Worm (Caenorhabditis elegans) whole organism, mixed stage, embryonic: Measurements from ENCODE around the gene yars-2.

Experiments
- M03D4.4 ChIP-seq: sonication (generic microtip); optimal IDR thresholded peaks from 2 replicates; lab custom pipeline; 2017; ENCODE audit warnings: mild to moderate bottlenecking, missing genetic modification characterization, missing compliant biosample characterization
- bed-3 ChIP-seq: fragments of 200-800 bp; sonication (Bioruptor generic); optimal IDR thresholded peaks from 3 replicates; lab custom pipeline; 2018; ENCODE audit warnings: mild to moderate bottlenecking, missing genetic modification characterization, moderate library complexity, missing compliant biosample characterization
- blmp-1 ChIP-seq: fragments of 150-350 bp; optimal IDR thresholded peaks from 2 replicates; lab custom pipeline; 2014; ENCODE audit warnings: missing biosample characterization, missing genetic modification characterization
- ceh-39 ChIP-seq: fragments of 150-350 bp; optimal IDR thresholded peaks from 2 replicates; lab custom pipeline; 2014; ENCODE audit warnings: missing biosample characterization, missing genetic modification characterization
- ceh-43 ChIP-seq: fragments of 200-800 bp; sonication (Bioruptor generic); optimal IDR thresholded peaks from 2 replicates; lab custom pipeline; 2018; ENCODE audit warnings: mild to moderate bottlenecking, missing genetic modification characterization, moderate library complexity, missing compliant biosample characterization
- ceh-83 ChIP-seq: fragments of 200-800 bp; sonication (Bioruptor generic); optimal IDR thresholded peaks from 2 replicates; lab custom pipeline; 2018; ENCODE audit warnings: mild to moderate bottlenecking, missing genetic modification characterization, missing compliant biosample characterization
- ces-1 ChIP-seq: fragments of 150-350 bp; optimal IDR thresholded peaks from 2 replicates; lab custom pipeline; 2014; ENCODE audit warnings: missing biosample characterization, missing genetic modification reagents, missing genetic modification characterization
- cnd-1 ChIP-seq: fragments of 200-800 bp; sonication (Bioruptor generic); optimal IDR thresholded peaks from 2 replicates; lab custom pipeline; 2018; ENCODE audit warnings: mild to moderate bottlenecking, missing genetic modification characterization, missing compliant biosample characterization
- drap-1 ChIP-seq: fragments of 200-800 bp; sonication (Bioruptor generic); optimal IDR thresholded peaks from 3 replicates; lab custom pipeline; 2018; ENCODE audit warnings: mild to moderate bottlenecking, missing genetic modification characterization, missing compliant biosample characterization
- elt-1 ChIP-seq: sonication (generic microtip); optimal IDR thresholded peaks from 2 replicates; lab custom pipeline; 2017; ENCODE audit warnings: missing genetic modification characterization, mild to moderate bottlenecking, missing compliant biosample characterization, antibody characterized with exemption, moderate library complexity, borderline replicate concordance; ENCODE audit not compliant: insufficient read depth
- elt-3 ChIP-seq: fragments of 150-350 bp; optimal IDR thresholded peaks from 2 replicates; lab custom pipeline; 2014; ENCODE audit warnings: missing biosample characterization, missing genetic modification characterization
- flh-1 ChIP-seq: fragments of 200-800 bp; sonication (Bioruptor generic); optimal IDR thresholded peaks from 2 replicates; lab custom pipeline; 2018; ENCODE audit warnings: mild to moderate bottlenecking, missing genetic modification characterization, moderate library complexity, missing compliant biosample characterization
- ham-2 ChIP-seq: fragments of 200-800 bp; sonication (Bioruptor generic); optimal IDR thresholded peaks from 2 replicates; lab custom pipeline; 2018; ENCODE audit warnings: mild to moderate bottlenecking, missing genetic modification characterization, missing compliant biosample characterization
- hlh-1 ChIP-seq: fragments of 150-350 bp; optimal IDR thresholded peaks from 2 replicates; lab custom pipeline; 2014; ENCODE audit warnings: missing biosample characterization, missing genetic modification reagents, missing genetic modification characterization
- lin-13 ChIP-seq: fragments of 150-350 bp; optimal IDR thresholded peaks from 2 replicates; lab custom pipeline; 2014; ENCODE audit warnings: missing biosample characterization, missing genetic modification characterization
- lin-32 ChIP-seq: fragments of 200-800 bp; sonication (Bioruptor generic); optimal IDR thresholded peaks from 2 replicates; lab custom pipeline; 2018; ENCODE audit warnings: mild to moderate bottlenecking, missing genetic modification characterization, missing compliant biosample characterization
- lsy-2 ChIP-seq: fragments of 150-350 bp; optimal IDR thresholded peaks from 2 replicates; lab custom pipeline; 2014; ENCODE audit warnings: missing biosample characterization, missing genetic modification characterization
- mab-5 ChIP-seq: fragments of 150-350 bp; optimal IDR thresholded peaks from 2 replicates; lab custom pipeline; 2014; ENCODE audit warnings: missing biosample characterization, missing genetic modification characterization
- mep-1 ChIP-seq: fragments of 150-350 bp; optimal IDR thresholded peaks from 2 replicates; lab custom pipeline; 2017; ENCODE audit warnings: missing biosample characterization, missing genetic modification reagents, missing genetic modification characterization, inconsistent platforms
- mls-2 ChIP-seq: sonication (generic microtip); optimal IDR thresholded peaks from 2 replicates; lab custom pipeline; 2016; ENCODE audit warnings: mild to moderate bottlenecking, missing genetic modification characterization, moderate library complexity, missing compliant biosample characterization
- nhr-12 ChIP-seq: fragments of 150-350 bp; optimal IDR thresholded peaks from 2 replicates; lab custom pipeline; 2014; ENCODE audit warnings: missing biosample characterization, missing genetic modification characterization
- nhr-2 ChIP-seq: fragments of 150-350 bp; optimal IDR thresholded peaks from 2 replicates; lab custom pipeline; 2014; ENCODE audit warnings: missing biosample characterization, missing genetic modification characterization
- nhr-237 ChIP-seq: fragments of 150-350 bp; optimal IDR thresholded peaks from 2 replicates; lab custom pipeline; 2014; ENCODE audit warnings: missing biosample characterization, missing genetic modification characterization
- nhr-28 ChIP-seq: fragments of 150-350 bp; optimal IDR thresholded peaks from 2 replicates; lab custom pipeline; 2014; ENCODE audit warnings: missing biosample characterization, missing genetic modification characterization
- nhr-76 ChIP-seq: sonication (generic microtip); optimal IDR thresholded peaks from 2 replicates; lab custom pipeline; 2017; ENCODE audit warnings: missing biosample characterization, missing genetic modification characterization
- pha-4 ChIP-seq: fragments of 150-350 bp; optimal IDR thresholded peaks from 2 replicates; lab custom pipeline; 2018; ENCODE audit warnings: missing biosample characterization, missing genetic modification reagents, missing genetic modification characterization
- sem-2 ChIP-seq: fragments of 200-800 bp; sonication (Bioruptor generic); optimal IDR thresholded peaks from 2 replicates; lab custom pipeline; 2018; ENCODE audit warnings: mild to moderate bottlenecking, missing genetic modification characterization, missing compliant biosample characterization
- snpc-4 ChIP-seq: fragments of 150-350 bp; optimal IDR thresholded peaks from 2 replicates; lab custom pipeline; 2014; ENCODE audit warnings: missing biosample characterization, missing genetic modification characterization
- unc-120 ChIP-seq: sonication (generic microtip); optimal IDR thresholded peaks from 2 replicates; lab custom pipeline; 2017; ENCODE audit warnings: missing genetic modification characterization, missing compliant biosample characterization; ENCODE audit not compliant: poor library complexity, severe bottlenecking
- unc-39 ChIP-seq: fragments of 150-350 bp; optimal IDR thresholded peaks from 2 replicates; lab custom pipeline; 2014; ENCODE audit warnings: missing biosample characterization, missing genetic modification characterization
- zip-8 ChIP-seq: fragments of 150-350 bp; optimal IDR thresholded peaks from 2 replicates; lab custom pipeline; 2014; ENCODE audit warnings: missing biosample characterization, missing genetic modification characterization
- ztf-11 ChIP-seq: fragments of 150-350 bp; optimal IDR thresholded peaks from 2 replicates; lab custom pipeline; 2014; ENCODE audit warnings: missing biosample characterization, missing genetic modification characterization

yars-2 gene

DNA sequence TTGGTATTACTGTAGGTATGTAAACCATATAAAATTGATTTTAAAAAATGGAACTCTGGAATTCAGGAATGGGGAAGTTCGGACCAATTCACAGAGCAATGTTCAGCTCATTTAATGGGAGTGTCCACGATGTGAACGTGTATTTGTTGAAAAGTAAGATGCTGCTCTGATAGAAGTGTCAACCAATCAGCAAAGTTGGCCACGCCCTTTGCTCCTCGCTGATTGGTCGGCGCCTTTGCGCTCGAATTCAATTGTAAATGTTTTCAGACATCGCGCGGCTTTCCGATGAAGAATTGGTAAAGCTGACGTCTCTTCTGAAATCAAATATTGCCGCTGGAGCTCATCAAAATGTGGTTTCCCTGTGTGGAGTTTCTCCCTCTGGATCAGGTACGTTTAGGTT lies 29.3 kb downstream of the yars-2 start:
- TF ChIP-seq zip-8 (tag; lab: Kevin White, UChicago), result no peak
- no peak for TF ChIP-seq hlh-1 (tag; lab: Kevin White, UChicago)
- TF ChIP-seq unc-120, result no peak
- TF ChIP-seq mep-1 (tag; lab: Kevin White, UChicago), result no peak
- TF ChIP-seq blmp-1 (tag; lab: Kevin White, UChicago), result no peak
- no peak for TF ChIP-seq drap-1 (GFP tag; lab: Kevin White, UChicago)
- no peak for TF ChIP-seq nhr-76 (tag; lab: Kevin White, UChicago)
- TF ChIP-seq ceh-43 (GFP tag; lab: Kevin White, UChicago), result no peak
- TF ChIP-seq snpc-4 (tag; lab: Kevin White, UChicago), result no peak
- TF ChIP-seq lin-13 (tag; lab: Kevin White, UChicago), result no peak
- TF ChIP-seq ztf-11, result no peak
- TF ChIP-seq nhr-12 (tag; lab: Kevin White, UChicago), result no peak
- no peak for TF ChIP-seq M03D4.4 (tag; lab: Kevin White, UChicago)
- no peak for TF ChIP-seq mls-2 (tag; lab: Kevin White, UChicago)
- TF ChIP-seq sem-2, result no peak
- no peak for TF ChIP-seq elt-3
- TF ChIP-seq ces-1 (GFP tag; lab: Kevin White, UChicago), result no peak
- TF ChIP-seq nhr-28 (tag; lab: Kevin White, UChicago), result no peak

ce11 chrIV:4678718-4679117 lies 33.7 kb downstream of the yars-2 start, which contains the start of gene kin-36:
kin-36 (plus strand) TSS chrIV:4679018.
- TF ChIP-seq lsy-2 (tag; lab: Kevin White, UChicago) (no peak), unc-39 (tag; lab: Kevin White, UChicago) (no peak), nhr-237 (tag; lab: Kevin White, UChicago) (no peak), unc-120 (no peak), nhr-76 (tag; lab: Kevin White, UChicago) (no peak), nhr-12 (tag; lab: Kevin White, UChicago) (no peak), elt-3 (no peak), sem-2 (no peak), ceh-39 (tag; lab: Kevin White, UChicago) (no peak), ztf-11 (no peak), mab-5 (tag; lab: Kevin White, UChicago) (no peak), ham-2 (GFP tag; lab: Kevin White, UChicago) (no peak)

- no peak for TF ChIP-seq M03D4.4 (tag; lab: Kevin White, UChicago)
- no peak for TF ChIP-seq drap-1 (GFP tag; lab: Kevin White, UChicago)
- TF ChIP-seq pha-4, result peak; percentile 83
These were observed 38.1 kb downstream of the yars-2 start for ce11 chrIV:4674322-4674721.

ce11 chrIV:4673332-4673731 lies 39.1 kb downstream of the yars-2 start:
- TF ChIP-seq lsy-2 (tag; lab: Kevin White, UChicago), result no peak
- TF ChIP-seq zip-8 (tag; lab: Kevin White, UChicago), result peak; percentile 100

- TF ChIP-seq unc-39 (tag; lab: Kevin White, UChicago), result no peak
- no peak for TF ChIP-seq sem-2
- peak; percentile 46 for TF ChIP-seq ces-1 (GFP tag; lab: Kevin White, UChicago)
- no peak for TF ChIP-seq nhr-237 (tag; lab: Kevin White, UChicago)
These were observed 43.2 kb downstream of the yars-2 start, which contains the start of gene F29B9.12 for ce11 chrIV:4669242-4669641. F29B9.12 (plus strand) TSS chrIV:4669542.

DNA sequence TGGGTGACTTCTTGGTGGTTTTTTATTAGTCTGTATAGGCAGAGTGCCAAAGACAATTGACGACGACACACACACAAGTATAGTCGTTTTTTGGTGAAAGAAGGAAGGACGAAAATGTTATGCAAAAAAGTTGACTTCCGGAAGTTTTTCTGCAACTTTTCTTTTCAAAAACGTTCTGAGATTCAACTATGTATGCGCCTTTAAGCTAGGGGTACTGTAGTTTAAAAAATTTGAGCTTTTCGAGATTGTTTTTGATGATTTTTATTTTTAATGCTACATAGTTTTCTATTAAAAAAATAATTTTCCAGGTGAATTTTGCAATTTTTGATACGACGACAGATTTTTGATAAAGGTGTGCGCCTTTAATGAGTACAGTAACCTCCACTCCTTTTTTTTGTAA lies 44.6 kb downstream of the yars-2 start:
- TF ChIP-seq blmp-1 (tag; lab: Kevin White, UChicago) (no peak), lin-32 (GFP tag; lab: Kevin White, UChicago) (no peak), flh-1 (GFP tag; lab: Kevin White, UChicago) (no peak), nhr-2 (tag; lab: Kevin White, UChicago) (no peak), mls-2 (tag; lab: Kevin White, UChicago) (no peak), drap-1 (GFP tag; lab: Kevin White, UChicago) (no peak), M03D4.4 (tag; lab: Kevin White, UChicago) (no peak), cnd-1 (tag; lab: Kevin White, UChicago) (no peak), bed-3 (no peak), zip-8 (tag; lab: Kevin White, UChicago) (no peak), mep-1 (tag; lab: Kevin White, UChicago) (no peak), ces-1 (GFP tag; lab: Kevin White, UChicago) (no peak), elt-1 (tag; lab: Kevin White, UChicago) (no peak), ceh-43 (GFP tag; lab: Kevin White, UChicago) (no peak), snpc-4 (tag; lab: Kevin White, UChicago) (no peak), ceh-83 (GFP tag; lab: Kevin White, UChicago) (no peak), nhr-28 (tag; lab: Kevin White, UChicago) (no peak), lsy-2 (tag; lab: Kevin White, UChicago) (no peak)
- TF ChIP-seq, all 35 proteins: peak for 0
